Worm (Caenorhabditis elegans) whole organism, early embryonic: ENCODE results near the gene bath-19.
"Not testable (repeated sequence)": the region's sequence is repeated elsewhere in the genome, so short reads cannot be mapped to it uniquely, and the experiment has no call there.

Experiments used
- B0310.2 ChIP-seq: sonication (generic microtip); optimal IDR thresholded peaks from 2 replicates; lab custom pipeline; 2016; ENCODE audit warnings: mild to moderate bottlenecking, missing genetic modification characterization, missing compliant biosample characterization
- F13C5.2 ChIP-seq: sonication (generic microtip); optimal IDR thresholded peaks from 2 replicates; lab custom pipeline; 2017; ENCODE audit warnings: mild to moderate bottlenecking, missing genetic modification characterization, inconsistent platforms, missing compliant biosample characterization
- aly-1 ChIP-seq: sonication (generic microtip); optimal IDR thresholded peaks from 2 replicates; lab custom pipeline; 2016; ENCODE audit warnings: missing genetic modification characterization, missing compliant biosample characterization
- ama-1 ChIP-seq: fragments of 150-350 bp; optimal IDR thresholded peaks from 2 replicates; lab custom pipeline; 2014
- ceh-13 ChIP-seq: fragments of 200-800 bp; sonication (Bioruptor generic); optimal IDR thresholded peaks from 2 replicates; lab custom pipeline; 2018; ENCODE audit warnings: mild to moderate bottlenecking, missing genetic modification characterization, missing compliant biosample characterization
- ceh-36 ChIP-seq: sonication (generic microtip); optimal IDR thresholded peaks from 2 replicates; lab custom pipeline; 2016; ENCODE audit warnings: missing genetic modification characterization, inconsistent platforms, missing compliant biosample characterization
- ets-7 ChIP-seq: sonication (generic microtip); optimal IDR thresholded peaks from 2 replicates; lab custom pipeline; 2016; ENCODE audit warnings: missing genotype, missing genetic modification characterization, missing compliant biosample characterization
- flt-1 ChIP-seq: fragments of 200-800 bp; sonication (Bioruptor generic); IDR thresholded peaks from 2 replicates; pipeline ENCODE4 v1.3.6; 2022; ENCODE audit warnings: missing genetic modification characterization, missing compliant biosample characterization
- hmbx-1 ChIP-seq: sonication (generic microtip); optimal IDR thresholded peaks from 2 replicates; lab custom pipeline; 2016; ENCODE audit warnings: mild to moderate bottlenecking, missing genetic modification characterization, missing compliant biosample characterization
- hmg-4 ChIP-seq: fragments of 200-800 bp; sonication (Bioruptor generic); optimal IDR thresholded peaks from 2 replicates; lab custom pipeline; 2018; ENCODE audit warnings: mild to moderate bottlenecking, missing genetic modification characterization, missing compliant biosample characterization
- hnd-1 ChIP-seq: sonication (generic microtip); optimal IDR thresholded peaks from 2 replicates; lab custom pipeline; 2016; ENCODE audit warnings: missing genetic modification characterization, missing compliant biosample characterization
- pes-1 ChIP-seq: fragments of 200-800 bp; sonication (Bioruptor generic); IDR thresholded peaks from 2 replicates; pipeline ENCODE4 v1.3.6; 2022; ENCODE audit warnings: missing genetic modification reagents, missing genetic modification characterization, missing compliant biosample characterization
- scrt-1 ChIP-seq: fragments of 200-800 bp; sonication (Bioruptor generic); IDR thresholded peaks from 2 replicates; pipeline ENCODE4 v1.3.6; 2022; ENCODE audit warnings: missing genetic modification characterization, missing compliant biosample characterization
- sea-1 ChIP-seq: fragments of 200-800 bp; sonication (Bioruptor generic); conservative IDR thresholded peaks from 2 replicates; pipeline ENCODE4 v1.3.6; 2022; ENCODE audit warnings: missing genetic modification characterization, missing compliant biosample characterization
- tbx-11 ChIP-seq: fragments of 200-800 bp; sonication (Bioruptor generic); IDR thresholded peaks from 2 replicates; pipeline ENCODE4 v1.3.6; 2022; ENCODE audit warnings: missing genetic modification characterization, missing compliant biosample characterization
- tbx-37 ChIP-seq: fragments of 200-800 bp; sonication (Bioruptor generic); conservative IDR thresholded peaks from 2 replicates; pipeline ENCODE4 v1.3.6; 2022; ENCODE audit warnings: missing genetic modification reagents, missing genetic modification characterization, missing compliant biosample characterization
- tra-4 ChIP-seq: sonication (generic microtip); optimal IDR thresholded peaks from 2 replicates; lab custom pipeline; 2017; ENCODE audit warnings: missing genetic modification characterization, missing compliant biosample characterization

bath-19 gene

DNA sequence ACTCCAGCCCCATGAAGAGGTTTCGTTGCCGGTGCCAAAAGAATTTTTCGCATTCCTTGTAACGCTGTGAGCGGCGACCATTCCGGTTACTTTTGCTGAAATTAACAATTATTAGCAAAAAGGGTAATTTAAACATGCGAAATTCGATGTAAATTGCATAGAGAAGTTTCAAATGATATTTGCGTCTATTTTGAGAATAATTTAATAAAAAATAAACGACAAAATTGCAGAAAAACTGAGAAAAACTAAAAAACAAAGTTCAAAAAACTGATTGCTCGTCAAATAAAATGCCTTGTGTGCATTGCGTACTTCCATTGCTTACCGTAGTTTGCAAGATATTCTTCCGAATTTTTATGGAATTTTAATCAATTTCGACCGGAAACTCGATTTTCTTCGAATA lies 6.3 kb upstream of the bath-19 start, which contains the start of gene bath-24:
Gene bath-24, minus strand, starts transcription at position 101 of the 400 bp plus-strand sequence.
- TF ChIP-seq ets-7 (tag; lab: Kevin White, UChicago) = no peak
- TF ChIP-seq aly-1 (tag; lab: Kevin White, UChicago) = no peak
- no peak for TF ChIP-seq ama-1 (lab: Kevin White, UChicago)
- TF ChIP-seq sea-1 (GFP tag; lab: Robert Waterston, UW) = no peak
- TF ChIP-seq tbx-37 (GFP tag; lab: Robert Waterston, UW) = no peak
- no peak for TF ChIP-seq B0310.2
- no peak for TF ChIP-seq ceh-36 (tag; lab: Kevin White, UChicago)
- TF ChIP-seq tbx-11 (GFP tag; lab: Robert Waterston, UW) = no peak

DNA sequence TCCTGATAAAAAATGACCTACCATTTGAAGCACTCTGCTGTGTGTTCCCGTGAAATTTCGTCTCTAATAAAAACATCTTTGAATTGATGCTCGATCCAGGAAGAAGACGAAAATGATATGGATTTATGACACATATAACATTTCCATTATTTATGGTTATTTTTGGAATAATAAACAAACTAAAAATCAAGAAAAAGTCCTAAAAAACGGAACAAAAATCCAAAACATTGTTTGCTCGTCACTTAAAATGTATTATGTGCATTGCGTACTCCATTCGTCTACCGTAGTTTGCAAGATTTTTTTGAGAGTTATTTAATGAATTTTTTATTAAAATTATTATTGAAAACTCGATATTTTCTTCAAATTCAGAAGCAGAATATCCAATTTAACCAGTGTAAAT lies 3.3 kb upstream of the bath-19 start, which contains the start of gene bath-20:
Gene bath-20, minus strand, starts transcription at position 101 of the 400 bp plus-strand sequence.
- no peak for TF ChIP-seq F13C5.2 (tag; lab: Kevin White, UChicago)
- TF ChIP-seq aly-1 (tag; lab: Kevin White, UChicago) = no peak
- no peak for TF ChIP-seq scrt-1 (GFP tag; lab: Robert Waterston, UW)
- no peak for TF ChIP-seq tbx-37 (GFP tag; lab: Robert Waterston, UW)
- no peak for TF ChIP-seq ceh-13
- TF ChIP-seq ceh-36 (tag; lab: Kevin White, UChicago) = no peak
- TF ChIP-seq ama-1 (lab: Kevin White, UChicago) = no peak
- no peak for TF ChIP-seq tbx-11 (GFP tag; lab: Robert Waterston, UW)
- TF ChIP-seq sea-1 (GFP tag; lab: Robert Waterston, UW) = no peak
- no peak for TF ChIP-seq flt-1 (GFP tag; lab: Robert Waterston, UW)
- no peak for TF ChIP-seq hnd-1
- no peak for TF ChIP-seq hmbx-1 (tag; lab: Kevin White, UChicago)

DNA sequence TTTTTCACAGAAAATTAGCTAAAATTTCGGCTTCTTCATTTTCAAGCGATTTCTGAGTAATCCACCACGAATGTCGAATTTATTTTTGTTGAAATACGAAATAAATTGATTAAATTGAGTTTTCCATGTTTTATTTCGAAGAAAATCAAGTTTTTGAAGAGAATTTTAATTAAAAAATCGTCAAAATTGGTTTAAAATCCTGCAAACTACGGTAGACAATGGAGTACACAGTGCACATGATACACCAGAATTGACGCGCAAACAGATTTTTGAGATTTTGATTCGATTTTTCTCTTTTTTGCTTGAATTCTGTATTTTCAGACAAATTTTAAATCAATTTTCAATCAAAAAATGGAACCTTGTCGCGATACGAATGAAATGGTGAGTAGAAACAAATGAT lies 5.9 kb downstream of the bath-19 start, which contains the start of gene F59H6.14:
Gene F59H6.14, plus strand, starts transcription at position 301 of the 400 bp plus-strand sequence.
- no peak for TF ChIP-seq scrt-1 (GFP tag; lab: Robert Waterston, UW)
- no peak for TF ChIP-seq F13C5.2 (tag; lab: Kevin White, UChicago)
- no peak for TF ChIP-seq tbx-37 (GFP tag; lab: Robert Waterston, UW)
- TF ChIP-seq B0310.2 = no peak
- no peak for TF ChIP-seq pes-1 (GFP tag; lab: Robert Waterston, UW)
- no peak for TF ChIP-seq ets-7 (tag; lab: Kevin White, UChicago)
- TF ChIP-seq hmg-4 (GFP tag; lab: Kevin White, UChicago) = no peak
- no peak for TF ChIP-seq hmbx-1 (tag; lab: Kevin White, UChicago)
- no peak for TF ChIP-seq tra-4 (tag; lab: Kevin White, UChicago)
- no peak for TF ChIP-seq sea-1 (GFP tag; lab: Robert Waterston, UW)
- TF ChIP-seq ama-1 (lab: Kevin White, UChicago) = no peak
- no peak for TF ChIP-seq flt-1 (GFP tag; lab: Robert Waterston, UW)
- TF ChIP-seq hnd-1 = no peak
- TF ChIP-seq tbx-11 (GFP tag; lab: Robert Waterston, UW) = no peak

DNA sequence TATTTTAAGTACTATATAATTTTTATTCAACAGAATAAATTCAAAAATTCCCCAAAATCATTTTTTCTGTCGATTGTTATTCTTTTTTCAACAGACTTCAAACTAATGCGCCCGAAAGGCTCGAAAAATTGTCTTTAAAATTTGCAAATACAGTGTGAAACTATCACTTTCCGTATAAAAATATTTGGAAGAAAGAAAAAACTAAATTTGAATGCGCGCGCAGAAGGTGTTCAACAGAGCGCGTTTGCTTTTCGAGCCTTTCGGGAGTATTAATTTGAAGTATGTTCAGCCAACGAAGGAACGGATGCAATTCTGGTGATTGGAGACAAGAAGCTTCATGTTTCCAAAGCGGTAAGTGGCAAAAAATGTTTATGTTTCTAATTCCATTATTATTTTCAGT lies 6.9 kb downstream of the bath-19 start, which contains the start of gene btb-4:
Gene btb-4, plus strand, starts transcription at position 35 of the 400 bp plus-strand sequence.
- not testable (repeated sequence) for TF ChIP-seq flt-1 (GFP tag; lab: Robert Waterston, UW); ceh-36 (tag; lab: Kevin White, UChicago); tbx-11 (GFP tag; lab: Robert Waterston, UW)

DNA sequence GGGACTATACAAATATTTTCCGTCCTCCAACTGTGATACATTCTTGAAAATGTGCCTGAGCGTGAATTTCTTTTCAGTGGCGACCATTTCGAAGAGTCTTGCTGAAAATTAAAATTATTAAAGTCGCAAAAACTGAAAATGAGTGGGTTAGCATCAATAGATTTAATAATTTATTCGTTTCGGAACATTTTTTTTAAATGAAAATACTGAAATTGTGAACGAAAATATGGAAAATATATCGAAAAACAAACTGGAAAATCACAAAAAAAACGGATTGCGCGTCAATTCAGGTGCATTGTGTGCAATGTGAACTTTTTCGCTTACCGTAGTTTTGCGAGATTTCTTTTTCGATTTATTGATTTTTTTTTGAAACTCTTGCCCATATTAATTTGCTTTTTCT lies 7.3 kb downstream of the bath-19 start, which contains the start of gene bath-5:
Gene bath-5, minus strand, starts transcription at position 101 of the 400 bp plus-strand sequence.
- no peak for TF ChIP-seq ets-7 (tag; lab: Kevin White, UChicago)
- TF ChIP-seq F13C5.2 (tag; lab: Kevin White, UChicago) = no peak
- TF ChIP-seq pes-1 (GFP tag; lab: Robert Waterston, UW) = no peak
- TF ChIP-seq ama-1 (lab: Kevin White, UChicago) = no peak
- TF ChIP-seq tbx-11 (GFP tag; lab: Robert Waterston, UW) = no peak
- no peak for TF ChIP-seq scrt-1 (GFP tag; lab: Robert Waterston, UW)
- TF ChIP-seq aly-1 (tag; lab: Kevin White, UChicago) = no peak
- TF ChIP-seq ceh-36 (tag; lab: Kevin White, UChicago) = no peak
- TF ChIP-seq B0310.2 = no peak
- TF ChIP-seq hmbx-1 (tag; lab: Kevin White, UChicago) = no peak
- no peak for TF ChIP-seq tra-4 (tag; lab: Kevin White, UChicago)
- no peak for TF ChIP-seq ceh-13
- TF ChIP-seq hmg-4 (GFP tag; lab: Kevin White, UChicago) = no peak
- TF ChIP-seq hnd-1 = no peak
- TF ChIP-seq flt-1 (GFP tag; lab: Robert Waterston, UW) = no peak
- no peak for TF ChIP-seq sea-1 (GFP tag; lab: Robert Waterston, UW)

DNA sequence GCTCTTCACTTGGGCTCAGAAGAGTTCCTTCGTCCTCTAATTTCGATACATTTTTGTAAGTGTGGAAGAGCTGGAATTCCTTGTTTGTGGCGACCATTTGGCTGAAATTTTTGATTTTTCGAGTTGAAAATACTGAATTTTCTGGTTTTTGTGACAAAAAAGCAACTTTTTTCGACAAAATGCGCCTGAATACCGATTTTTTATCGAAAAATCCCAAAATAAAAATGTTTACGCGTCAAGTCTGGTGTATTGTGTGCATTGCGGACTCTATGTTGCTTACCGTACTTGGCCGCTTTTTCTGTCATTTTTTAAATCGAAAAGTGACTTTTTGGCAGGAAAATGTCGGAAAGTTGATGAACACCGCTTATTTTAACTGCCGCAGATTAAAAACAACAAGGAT lies 8.8 kb downstream of the bath-19 start, which contains the start of gene bath-3:
Gene bath-3, minus strand, starts transcription at position 101 of the 400 bp plus-strand sequence.
- TF ChIP-seq hmg-4 (GFP tag; lab: Kevin White, UChicago) (no peak), flt-1 (GFP tag; lab: Robert Waterston, UW) (no peak), ceh-13 (no peak), hnd-1 (no peak), F13C5.2 (tag; lab: Kevin White, UChicago) (no peak), aly-1 (tag; lab: Kevin White, UChicago) (no peak)

DNA sequence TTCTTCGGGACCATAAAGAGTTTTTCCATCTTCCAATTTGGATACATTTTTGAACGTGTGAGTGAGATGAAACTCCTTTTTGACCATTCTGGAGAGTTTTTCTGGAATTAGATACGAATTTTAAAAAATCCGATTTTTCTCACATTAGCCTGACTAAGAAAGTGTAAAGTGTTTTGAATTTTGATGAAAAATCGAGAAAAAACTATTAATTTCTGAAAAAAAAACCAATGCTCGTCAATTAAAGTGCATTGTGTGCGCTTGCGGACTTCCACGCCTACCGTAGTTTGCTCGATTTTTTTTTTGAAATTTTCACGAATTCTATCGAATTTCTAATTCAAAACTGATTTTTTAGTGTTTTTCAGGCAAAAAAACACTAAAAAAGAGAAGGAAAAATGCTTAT lies 10.5 kb downstream of the bath-19 start, which contains the start of gene bath-1:
Gene bath-1, minus strand, starts transcription at position 101 of the 400 bp plus-strand sequence.
- TF ChIP-seq hmg-4 (GFP tag; lab: Kevin White, UChicago) = no peak
- TF ChIP-seq hnd-1 = no peak
- no peak for TF ChIP-seq scrt-1 (GFP tag; lab: Robert Waterston, UW)
- TF ChIP-seq sea-1 (GFP tag; lab: Robert Waterston, UW) = no peak
- no peak for TF ChIP-seq B0310.2
- TF ChIP-seq F13C5.2 (tag; lab: Kevin White, UChicago) = no peak
- no peak for TF ChIP-seq ceh-13
- TF ChIP-seq ama-1 (lab: Kevin White, UChicago) = no peak
- no peak for TF ChIP-seq hmbx-1 (tag; lab: Kevin White, UChicago)
- TF ChIP-seq pes-1 (GFP tag; lab: Robert Waterston, UW) = no peak
- TF ChIP-seq tbx-37 (GFP tag; lab: Robert Waterston, UW) = no peak
- TF ChIP-seq flt-1 (GFP tag; lab: Robert Waterston, UW) = no peak
- no peak for TF ChIP-seq ceh-36 (tag; lab: Kevin White, UChicago)
- TF ChIP-seq tra-4 (tag; lab: Kevin White, UChicago) = no peak
- TF ChIP-seq aly-1 (tag; lab: Kevin White, UChicago) = no peak
- TF ChIP-seq ets-7 (tag; lab: Kevin White, UChicago) = no peak
